Fruit fly (Drosophila melanogaster) whole organism, embryonic: Measurements from ENCODE around the gene CG6912.

ENCODE experiments used
- CG2120 ChIP-seq: fragments of 200-800 bp; sonication (Bioruptor generic); optimal IDR thresholded peaks from 3 replicates; lab custom pipeline; 2016; ENCODE audit warnings: missing biosample characterization, missing genetic modification characterization
- CG34376 ChIP-seq: fragments of 200-800 bp; sonication (Bioruptor generic); optimal IDR thresholded peaks from 2 replicates; lab custom pipeline; 2018; ENCODE audit warnings: missing biosample characterization, mild to moderate bottlenecking, missing genetic modification characterization
- CG34422 ChIP-seq: fragments of 200-800 bp; sonication (Bioruptor generic); IDR thresholded peaks from 3 replicates; pipeline ENCODE4 v1.3.6; 2022; ENCODE audit warnings: missing biosample characterization, missing genetic modification characterization
- CG7271 ChIP-seq: fragments of 200-800 bp; sonication (Bioruptor generic); optimal IDR thresholded peaks from 2 replicates; lab custom pipeline; 2018; ENCODE audit warnings: missing biosample characterization, mild to moderate bottlenecking, missing genetic modification characterization, moderate library complexity
- Fer1 ChIP-seq: fragments of 200-800 bp; sonication (Bioruptor generic); optimal IDR thresholded peaks from 2 replicates; lab custom pipeline; 2017; ENCODE audit warnings: missing biosample characterization, mild to moderate bottlenecking, missing genetic modification characterization
- Fer2 ChIP-seq: fragments of 200-800 bp; sonication (Bioruptor generic); optimal IDR thresholded peaks from 2 replicates; lab custom pipeline; 2018; ENCODE audit warnings: missing biosample characterization, mild to moderate bottlenecking, missing genetic modification characterization, moderate library complexity
- HmgZ ChIP-seq: fragments of 200-800 bp; sonication (Bioruptor generic); optimal IDR thresholded peaks from 2 replicates; lab custom pipeline; 2018; ENCODE audit warnings: missing biosample characterization, mild to moderate bottlenecking, missing genetic modification characterization
- Usf ChIP-seq: fragments of 200-800 bp; sonication (Bioruptor generic); optimal IDR thresholded peaks from 2 replicates; lab custom pipeline; 2017; ENCODE audit warnings: missing genotype, missing biosample characterization, missing genetic modification characterization
- eve ChIP-seq, 2 experiments: fragments of >200 bp; optimal IDR thresholded peaks; 2 replicates each; lab custom pipeline; 2017; ENCODE audit warnings: missing biosample characterization in 2 of 2, missing genetic modification characterization in 2 of 2
- nom ChIP-seq: fragments of 200-800 bp; sonication (Bioruptor generic); optimal IDR thresholded peaks from 2 replicates; lab custom pipeline; 2017; ENCODE audit warnings: missing biosample characterization, missing genetic modification characterization, mild to moderate bottlenecking, moderate library complexity, missing genetic modification reagents
- prd ChIP-seq, 3 experiments: fragments of >200 bp in 2 of 3; fragments of 200-800 bp in 1 of 3; sonication (Bioruptor generic) in 1 of 3; optimal IDR thresholded peaks in 2 of 3; IDR thresholded peaks in 1 of 3; 2 replicates in 2 of 3; 3 replicates in 1 of 3; pipeline versions ENCODE4 v1.3.6 to Lab custom; 2017 to 2022; ENCODE audit warnings: missing biosample characterization in 1 of 3, missing genetic modification characterization in 1 of 3
- tll ChIP-seq, 2 experiments: fragments of 200-800 bp in 1 of 2; fragments of >200 bp in 1 of 2; sonication (Bioruptor generic) in 1 of 2; optimal IDR thresholded peaks; 2 replicates each; lab custom pipeline; 2017 to 2019; ENCODE audit warnings: missing biosample characterization in 2 of 2, missing genetic modification characterization in 2 of 2, mild to moderate bottlenecking in 1 of 2, moderate library complexity in 1 of 2
- usp ChIP-seq: fragments of >200 bp; optimal IDR thresholded peaks from 2 replicates; lab custom pipeline; 2017; ENCODE audit warnings: missing biosample characterization, missing genetic modification characterization

DNA sequence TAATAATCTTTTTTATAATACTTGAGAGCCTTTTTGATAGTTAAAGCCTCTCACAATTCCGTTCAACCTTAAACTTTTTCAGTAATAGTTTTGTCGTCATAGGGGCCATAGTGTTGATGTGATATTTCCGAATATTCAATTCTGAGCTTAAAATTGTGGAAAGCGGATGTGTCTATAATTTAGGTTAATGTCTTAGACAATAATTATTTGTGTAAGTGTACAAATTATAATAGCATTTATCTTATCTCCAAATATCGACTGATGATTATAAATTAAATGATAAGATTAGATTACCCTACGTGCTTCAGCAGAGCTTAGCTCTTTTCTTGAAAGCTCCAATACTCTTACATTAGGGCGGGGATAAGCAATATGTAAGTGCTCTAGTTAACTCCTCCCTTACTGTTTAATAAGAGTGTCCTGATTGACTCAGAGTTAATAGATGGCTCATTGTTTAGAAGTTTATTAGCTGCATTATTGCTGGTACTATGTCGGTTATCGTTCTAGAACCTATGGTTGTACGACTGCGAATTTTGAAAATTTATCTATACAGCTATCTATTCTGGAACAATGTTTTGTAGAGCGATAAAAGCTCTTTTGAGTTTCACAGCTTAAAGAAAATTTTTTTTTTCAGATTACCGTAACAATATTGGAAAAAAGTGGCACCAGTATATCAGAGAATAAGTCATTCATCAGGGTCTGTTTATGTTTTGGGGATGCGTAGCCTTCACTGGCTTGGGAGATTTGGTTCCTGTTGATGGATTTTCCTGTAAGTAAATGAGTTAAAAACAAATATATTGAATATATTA, 2.4 kb upstream of the CG6912 start:
- TF ChIP-seq CG34422 (no peak), CG7271 (tag; lab: Kevin White, UChicago) (no peak), Usf (no peak), HmgZ (no peak), CG34376 (GFP tag; lab: Kevin White, UChicago) (no peak), Fer2 (tag; lab: Kevin White, UChicago) (no peak), CG2120 (GFP tag; lab: Kevin White, UChicago) (peak; percentile 73), tll (GFP tag; optimal IDR thresholded peaks at IDR 0.05; lab: Kevin White, UChicago) (no peak), prd (optimal IDR thresholded peaks at IDR 0.05; lab: Kevin White, UChicago) (no peak), prd (GFP tag; IDR thresholded peaks at IDR 0.05; lab: Robert Waterston, UW) (no peak), Fer1 (GFP tag; lab: Kevin White, UChicago) (no peak), nom (GFP tag; lab: Kevin White, UChicago) (no peak), eve (GFP tag; optimal IDR thresholded peaks at IDR 0.05; lab: Kevin White, UChicago) (no peak), usp (GFP tag; lab: Kevin White, UChicago) (no peak)
